Worm (Caenorhabditis elegans) whole organism, L4 larva: ENCODE data around the gene B0272.3.

Experiments
- D1046.2 ChIP-seq: fragments of 200-800 bp; sonication (Bioruptor generic); IDR thresholded peaks from 2 replicates; pipeline ENCODE4 v1.3.6; 2022; ENCODE audit warnings: missing genetic modification characterization, missing compliant biosample characterization
- F37D6.2 ChIP-seq: sonication (generic microtip); optimal IDR thresholded peaks from 2 replicates; lab custom pipeline; 2016; ENCODE audit warnings: mild to moderate bottlenecking, missing genetic modification characterization, missing compliant biosample characterization
- F49E8.2 ChIP-seq: sonication (generic microtip); optimal IDR thresholded peaks from 2 replicates; lab custom pipeline; 2016; ENCODE audit warnings: missing compliant biosample characterization, mild to moderate bottlenecking, missing genetic modification characterization, borderline replicate concordance
- T26A8.4 ChIP-seq: fragments of 200-800 bp; sonication (Bioruptor generic); IDR thresholded peaks from 2 replicates; pipeline ENCODE4 v1.3.6; 2022; ENCODE audit warnings: missing genetic modification characterization, missing compliant biosample characterization
- Y48G9A.11 ChIP-seq: fragments of 200-800 bp; sonication (Bioruptor generic); IDR thresholded peaks from 2 replicates; pipeline ENCODE4 v1.3.6; 2022; ENCODE audit warnings: missing genetic modification reagents, missing genetic modification characterization, missing compliant biosample characterization
- Y5F2A.4 ChIP-seq: fragments of 200-800 bp; sonication (Bioruptor generic); optimal IDR thresholded peaks from 2 replicates; lab custom pipeline; 2018; ENCODE audit warnings: mild to moderate bottlenecking, missing genetic modification characterization, missing compliant biosample characterization
- Y75B8A.6 ChIP-seq: fragments of 200-800 bp; sonication (Bioruptor generic); IDR thresholded peaks from 2 replicates; pipeline ENCODE4 v1.3.6; 2022; ENCODE audit warnings: missing genetic modification reagents, missing genetic modification characterization, missing compliant biosample characterization
- ZK337.2 ChIP-seq: fragments of 200-800 bp; sonication (Bioruptor generic); IDR thresholded peaks from 2 replicates; pipeline ENCODE4 v1.3.6; 2022; ENCODE audit warnings: missing genetic modification reagents, missing genetic modification characterization, missing compliant biosample characterization
- ZK546.5 ChIP-seq, 2 experiments: sonication (generic microtip); optimal IDR thresholded peaks; 2 replicates each; lab custom pipeline; 2017; ENCODE audit warnings: missing biosample characterization in 2 of 2, missing genetic modification characterization in 2 of 2
- arid-1 ChIP-seq: fragments of 200-800 bp; sonication (Bioruptor generic); conservative IDR thresholded peaks from 2 replicates; pipeline ENCODE4 v1.3.6; 2022; ENCODE audit warnings: missing genetic modification reagents, missing genetic modification characterization, missing compliant biosample characterization
- ceh-28 ChIP-seq: fragments of 150-350 bp; optimal IDR thresholded peaks from 2 replicates; lab custom pipeline; 2014; ENCODE audit warnings: missing biosample characterization, missing genetic modification reagents, missing genetic modification characterization
- cey-2 ChIP-seq: sonication (generic microtip); optimal IDR thresholded peaks from 3 replicates; lab custom pipeline; 2017; ENCODE audit warnings: missing genetic modification characterization, mild to moderate bottlenecking, missing compliant biosample characterization, antibody characterized with exemption, borderline replicate concordance; ENCODE audit not compliant: insufficient read depth
- ctbp-1 ChIP-seq: fragments of 200-800 bp; sonication (Bioruptor generic); IDR thresholded peaks from 2 replicates; pipeline ENCODE4 v1.3.6; 2022; ENCODE audit warnings: missing genetic modification reagents, missing genetic modification characterization, missing compliant biosample characterization
- daf-16 ChIP-seq, 3 experiments: sonication (generic microtip); optimal IDR thresholded peaks; 2 replicates each; lab custom pipeline; 2016 to 2017; ENCODE audit warnings: missing genetic modification characterization in 3 of 3, missing genetic modification reagents in 3 of 3, mild to moderate bottlenecking in 2 of 3, missing compliant biosample characterization in 2 of 3, missing biosample characterization in 1 of 3, moderate library complexity in 1 of 3
- dmd-9 ChIP-seq: fragments of 200-800 bp; sonication (Bioruptor generic); IDR thresholded peaks from 2 replicates; pipeline ENCODE4 v1.3.6; 2022; ENCODE audit warnings: missing genetic modification reagents, missing genetic modification characterization, missing compliant biosample characterization
- dpl-1 ChIP-seq: fragments of 150-350 bp; optimal IDR thresholded peaks from 2 replicates; lab custom pipeline; 2014; ENCODE audit warnings: missing biosample characterization, missing genetic modification reagents, missing genetic modification characterization
- dve-1 ChIP-seq: sonication (generic microtip); optimal IDR thresholded peaks from 2 replicates; lab custom pipeline; 2017; ENCODE audit warnings: antibody characterized with exemption, mild to moderate bottlenecking, missing genetic modification characterization, missing compliant biosample characterization; ENCODE audit not compliant: insufficient read depth
- egl-43 ChIP-seq: fragments of 200-800 bp; sonication (Bioruptor generic); IDR thresholded peaks from 2 replicates; pipeline ENCODE4 v1.3.6; 2022; ENCODE audit warnings: missing genetic modification reagents, missing genetic modification characterization, missing compliant biosample characterization
- fkh-10 ChIP-seq: fragments of 150-350 bp; optimal IDR thresholded peaks from 2 replicates; lab custom pipeline; 2014; ENCODE audit warnings: missing biosample characterization, missing genetic modification reagents, missing genetic modification characterization
- fos-1 ChIP-seq: fragments of 150-350 bp; optimal IDR thresholded peaks from 2 replicates; lab custom pipeline; 2014; ENCODE audit warnings: missing biosample characterization, missing genetic modification characterization
- gei-8 ChIP-seq: fragments of 200-800 bp; sonication (Bioruptor generic); optimal IDR thresholded peaks from 2 replicates; lab custom pipeline; 2018; ENCODE audit warnings: mild to moderate bottlenecking, missing genetic modification characterization, missing compliant biosample characterization
- hif-1 ChIP-seq, 2 experiments: sonication (generic microtip); optimal IDR thresholded peaks; 2 replicates each; lab custom pipeline; 2016 to 2017; ENCODE audit warnings: missing compliant biosample characterization in 2 of 2, missing genetic modification characterization in 2 of 2, missing genetic modification reagents in 2 of 2, missing genotype in 2 of 2, mild to moderate bottlenecking in 1 of 2
- hmg-1.1 ChIP-seq: fragments of 200-800 bp; sonication (Bioruptor generic); IDR thresholded peaks from 2 replicates; pipeline ENCODE4 v1.3.6; 2022; ENCODE audit warnings: missing genetic modification reagents, missing genetic modification characterization, missing compliant biosample characterization
- jun-1 ChIP-seq: fragments of 150-350 bp; optimal IDR thresholded peaks from 2 replicates; lab custom pipeline; 2014; ENCODE audit warnings: missing biosample characterization, missing genetic modification reagents, missing genetic modification characterization
- lin-1 ChIP-seq: fragments of 200-800 bp; sonication (Bioruptor generic); IDR thresholded peaks from 2 replicates; pipeline ENCODE4 v1.3.6; 2022; ENCODE audit warnings: missing genetic modification reagents, missing genetic modification characterization, missing compliant biosample characterization
- lin-15B ChIP-seq: fragments of 150-350 bp; sonication (generic microtip); optimal IDR thresholded peaks from 3 replicates; lab custom pipeline; 2014; ENCODE audit warnings: missing biosample characterization, missing genetic modification characterization
- lin-38 ChIP-seq: fragments of 200-800 bp; sonication (Bioruptor generic); IDR thresholded peaks from 2 replicates; pipeline ENCODE4 v1.3.6; 2022; ENCODE audit warnings: missing genetic modification reagents, missing genetic modification characterization, missing compliant biosample characterization
- lin-39 ChIP-seq: fragments of 150-350 bp; optimal IDR thresholded peaks from 2 replicates; lab custom pipeline; 2014; ENCODE audit warnings: missing biosample characterization, missing genetic modification reagents, missing genetic modification characterization
- madf-9 ChIP-seq: fragments of 200-800 bp; sonication (Bioruptor generic); conservative IDR thresholded peaks from 2 replicates; pipeline ENCODE4 v1.3.6; 2022; ENCODE audit warnings: missing genetic modification reagents, missing genetic modification characterization, missing compliant biosample characterization
- mdl-1 ChIP-seq, 2 experiments: fragments of 150-350 bp in 1 of 2; sonication (generic microtip) in 1 of 2; optimal IDR thresholded peaks; 2 replicates each; lab custom pipeline; 2014 to 2017; ENCODE audit warnings: missing biosample characterization in 2 of 2, missing genetic modification characterization in 2 of 2
- mes-2 ChIP-seq: sonication (generic microtip); optimal IDR thresholded peaks from 2 replicates; lab custom pipeline; 2016; ENCODE audit warnings: missing genotype, mild to moderate bottlenecking, missing genetic modification characterization, missing compliant biosample characterization; ENCODE audit not compliant: poor library complexity, severe bottlenecking
- mxl-2 ChIP-seq: fragments of 200-800 bp; sonication (Bioruptor generic); conservative IDR thresholded peaks from 2 replicates; pipeline ENCODE4 v1.3.6; 2022; ENCODE audit warnings: missing genetic modification reagents, missing genetic modification characterization, missing compliant biosample characterization
- nhr-111 ChIP-seq: fragments of 200-800 bp; sonication (Bioruptor generic); optimal IDR thresholded peaks from 2 replicates; lab custom pipeline; 2018; ENCODE audit warnings: mild to moderate bottlenecking, missing genetic modification characterization, missing compliant biosample characterization
- nhr-237 ChIP-seq: sonication (generic microtip); optimal IDR thresholded peaks from 2 replicates; lab custom pipeline; 2017; ENCODE audit warnings: missing biosample characterization, missing genetic modification characterization
- nhr-28 ChIP-seq: fragments of 150-350 bp; optimal IDR thresholded peaks from 2 replicates; lab custom pipeline; 2014; ENCODE audit warnings: missing biosample characterization, missing genetic modification characterization
- nhr-76 ChIP-seq: fragments of 150-350 bp; optimal IDR thresholded peaks from 2 replicates; lab custom pipeline; 2014; ENCODE audit warnings: missing biosample characterization, missing genetic modification characterization
- php-3 ChIP-seq: fragments of 200-800 bp; sonication (Bioruptor generic); IDR thresholded peaks from 2 replicates; pipeline ENCODE4 v1.3.6; 2022; ENCODE audit warnings: missing genetic modification reagents, missing genetic modification characterization, missing compliant biosample characterization
- rbr-2 ChIP-seq: sonication (generic microtip); optimal IDR thresholded peaks from 2 replicates; lab custom pipeline; 2016; ENCODE audit warnings: missing genotype, missing genetic modification characterization, missing compliant biosample characterization
- skn-1 ChIP-seq: fragments of 150-350 bp; optimal IDR thresholded peaks from 2 replicates; lab custom pipeline; 2014; ENCODE audit warnings: missing biosample characterization, missing genetic modification characterization
- snpc-4 ChIP-seq: fragments of 150-350 bp; optimal IDR thresholded peaks from 2 replicates; lab custom pipeline; 2014; ENCODE audit warnings: missing biosample characterization, missing genetic modification characterization
- spr-1 ChIP-seq: sonication (generic microtip); optimal IDR thresholded peaks from 2 replicates; lab custom pipeline; 2016; ENCODE audit warnings: mild to moderate bottlenecking, missing genetic modification characterization, missing compliant biosample characterization
- spr-3 ChIP-seq: fragments of 200-800 bp; sonication (Bioruptor generic); optimal IDR thresholded peaks from 2 replicates; lab custom pipeline; 2018; ENCODE audit warnings: mild to moderate bottlenecking, missing genetic modification characterization, missing compliant biosample characterization
- tag-97 ChIP-seq: fragments of 200-800 bp; sonication (Bioruptor generic); IDR thresholded peaks from 2 replicates; pipeline ENCODE4 v1.3.6; 2022; ENCODE audit warnings: missing genetic modification characterization, missing compliant biosample characterization
- tra-1 ChIP-seq: fragments of 200-800 bp; sonication (Bioruptor generic); IDR thresholded peaks from 2 replicates; pipeline ENCODE4 v1.3.6; 2022; ENCODE audit warnings: missing genetic modification reagents, missing genetic modification characterization, missing compliant biosample characterization
- unc-62 ChIP-seq, 3 experiments: fragments of 150-350 bp in 1 of 3; sonication (generic microtip); optimal IDR thresholded peaks in 2 of 3; peaks in 1 of 3; 1 replicate in 1 of 3; 2 replicates in 2 of 3; lab custom pipeline; 2014 to 2017; ENCODE audit warnings: missing biosample characterization in 3 of 3, missing genetic modification characterization in 3 of 3, missing genetic modification reagents in 3 of 3, missing genotype in 1 of 3
- vab-7 ChIP-seq: fragments of 200-800 bp; sonication (Bioruptor generic); IDR thresholded peaks from 2 replicates; pipeline ENCODE4 v1.3.6; 2022; ENCODE audit warnings: missing genetic modification reagents, missing genetic modification characterization, missing compliant biosample characterization
- zfp-3 ChIP-seq: fragments of 200-800 bp; sonication (Bioruptor generic); conservative IDR thresholded peaks from 2 replicates; pipeline ENCODE4 v1.3.6; 2022; ENCODE audit warnings: missing genetic modification reagents, missing genetic modification characterization, missing compliant biosample characterization

Gene B0272.3

DNA sequence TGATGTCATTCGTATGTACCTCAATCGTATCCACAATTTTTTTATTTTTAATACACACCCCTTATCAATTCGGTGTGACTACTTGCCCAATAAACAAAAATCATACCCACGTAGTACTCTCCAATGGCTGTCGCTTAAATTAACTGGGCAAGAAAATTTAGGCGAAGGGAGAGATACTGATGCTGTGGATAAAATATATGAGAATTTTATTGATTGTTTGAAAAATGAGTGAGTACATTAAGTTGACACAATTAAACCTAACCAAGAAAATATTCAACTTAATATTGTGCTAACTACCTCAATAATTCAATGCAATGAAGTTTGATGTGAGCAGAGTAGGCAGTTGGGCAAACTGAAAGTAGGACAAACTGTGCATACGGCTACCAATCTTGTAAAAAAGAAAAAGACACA lies 34.5 kb downstream of the B0272.3 start (continued):
- TF ChIP-seq madf-9 (GFP tag; lab: Robert Waterston, UW) (peak; percentile 98), egl-43 (GFP tag; lab: Robert Waterston, UW) (peak; percentile 96), zfp-3 (peak; percentile 95), hmg-1.1 (GFP tag; lab: Robert Waterston, UW) (peak; percentile 100), T26A8.4 (GFP tag; lab: Robert Waterston, UW) (peak; percentile 100), ceh-28 (tag; lab: Kevin White, UChicago) (peak; percentile 97), tra-1 (GFP tag; lab: Robert Waterston, UW) (peak; percentile 98), nhr-237 (peak; percentile 91), Y48G9A.11 (peak; percentile 71), daf-16 (GFP tag; optimal IDR thresholded peaks at IDR 0.05; lab: Kevin White, UChicago) (peak; percentile 98 to 99), daf-16 (tag; optimal IDR thresholded peaks at IDR 0.05; lab: Kevin White, UChicago) (peak; percentile 99), ZK546.5 (tag; optimal IDR thresholded peaks at IDR 0.05; lab: Kevin White, UChicago) (peak; percentile 36 to 85), F49E8.2 (tag; lab: Kevin White, UChicago) (no peak), F37D6.2 (tag; lab: Kevin White, UChicago) (peak; percentile 99), lin-1 (GFP tag; lab: Robert Waterston, UW) (peak; percentile 93), jun-1 (tag; lab: Kevin White, UChicago) (peak; percentile 99), rbr-2 (tag; lab: Kevin White, UChicago) (peak; percentile 99), ZK337.2 (GFP tag; lab: Robert Waterston, UW) (peak; percentile 74; the same call in 1 of the 2 replicates), D1046.2 (GFP tag; lab: Robert Waterston, UW) (peak; percentile 94), nhr-76 (tag; lab: Kevin White, UChicago) (peak; percentile 85), php-3 (GFP tag; lab: Robert Waterston, UW) (peak; percentile 98), skn-1 (tag; lab: Kevin White, UChicago) (peak; percentile 49), vab-7 (peak; percentile 98), Y5F2A.4 (GFP tag; lab: Kevin White, UChicago) (peak; percentile 95), tag-97 (peak; percentile 92; the same call in 1 of the 2 replicates), fos-1 (tag; lab: Kevin White, UChicago) (peak; percentile 92), hif-1 (tag; optimal IDR thresholded peaks at IDR 0.05; lab: Kevin White, UChicago) (peak; percentile 65 to 89), nhr-111 (GFP tag; lab: Kevin White, UChicago) (peak; percentile 3), spr-1 (tag; lab: Kevin White, UChicago) (peak; percentile 98), Y75B8A.6 (GFP tag; lab: Robert Waterston, UW) (peak; percentile 78; the same call in 1 of the 2 replicates), lin-39 (tag; lab: Kevin White, UChicago) (peak; percentile 95), ctbp-1 (GFP tag; lab: Robert Waterston, UW) (peak; percentile 98), lin-15B (peak; percentile 5), dpl-1 (GFP tag; lab: Kevin White, UChicago) (peak; percentile 75), nhr-28 (tag; lab: Kevin White, UChicago) (peak; percentile 95), snpc-4 (tag; lab: Kevin White, UChicago) (no peak), dmd-9 (peak; percentile 92), gei-8 (GFP tag; lab: Kevin White, UChicago) (peak; percentile 78)
- TF ChIP-seq, all 104 proteins: peak for 95

DNA sequence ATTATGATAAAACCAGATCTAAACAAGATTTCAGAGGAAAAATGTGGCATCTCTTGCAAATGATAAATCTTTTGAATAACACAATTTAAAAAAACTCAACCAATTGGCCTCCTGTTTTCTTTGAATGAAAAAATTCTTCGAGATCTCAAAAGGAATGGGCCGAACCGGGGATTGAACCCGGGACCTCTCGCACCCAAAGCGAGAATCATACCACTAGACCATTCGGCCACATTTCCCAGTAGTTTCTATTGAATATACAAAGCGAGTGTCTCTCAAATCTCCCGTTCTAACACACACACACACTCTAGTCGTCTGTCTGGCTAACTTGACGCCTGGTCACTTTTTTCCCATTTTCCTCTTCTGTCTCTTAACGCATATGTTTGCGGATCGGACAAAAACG lies 36.3 kb downstream of the B0272.3 start:
- peak; percentile 79 for TF ChIP-seq lin-1 (GFP tag; lab: Robert Waterston, UW)
- TF ChIP-seq dve-1 (tag; lab: Kevin White, UChicago), result peak; percentile 73
- peak; percentile 19 for TF ChIP-seq spr-3
- 0 out of 2 replicates have a peak, but pooled peaks have one; percentile 60 for TF ChIP-seq D1046.2 (GFP tag; lab: Robert Waterston, UW)
- TF ChIP-seq mes-2 (tag; lab: Kevin White, UChicago), result peak; percentile 78
- TF ChIP-seq F37D6.2 (tag; lab: Kevin White, UChicago), result peak; percentile 89
- TF ChIP-seq fos-1 (tag; lab: Kevin White, UChicago), result no peak
- peak in 1 of 2 experiments; percentile 59 for TF ChIP-seq mdl-1 (tag; optimal IDR thresholded peaks at IDR 0.05; lab: Kevin White, UChicago)
- TF ChIP-seq cey-2 (tag; lab: Kevin White, UChicago), result no peak
- TF ChIP-seq T26A8.4 (GFP tag; lab: Robert Waterston, UW), result peak; percentile 88
- TF ChIP-seq fkh-10 (GFP tag; lab: Kevin White, UChicago), result peak; percentile 35
- peak; percentile 81 for TF ChIP-seq spr-1 (tag; lab: Kevin White, UChicago)
- no peak; the same call in 1 of the 2 replicates for TF ChIP-seq lin-38 (GFP tag; lab: Robert Waterston, UW)
- peak; percentile 79; the same call in 1 of the 2 replicates for TF ChIP-seq arid-1 (GFP tag; lab: Robert Waterston, UW)
- no peak; the same call in 1 of the 2 replicates for TF ChIP-seq mxl-2 (GFP tag; lab: Robert Waterston, UW)
- TF ChIP-seq unc-62 (GFP tag; optimal IDR thresholded peaks at IDR 0.05 in 1 of 2; lab: Kevin White, UChicago), result no peak
- no peak for TF ChIP-seq unc-62 (tag; optimal IDR thresholded peaks at IDR 0.05; lab: Kevin White, UChicago)
- TF ChIP-seq nhr-237, result no peak
- peak; percentile 17 for TF ChIP-seq nhr-111 (GFP tag; lab: Kevin White, UChicago)
